Worm (Caenorhabditis elegans): ENCODE measurements around the gene T04F8.8.

DNA sequence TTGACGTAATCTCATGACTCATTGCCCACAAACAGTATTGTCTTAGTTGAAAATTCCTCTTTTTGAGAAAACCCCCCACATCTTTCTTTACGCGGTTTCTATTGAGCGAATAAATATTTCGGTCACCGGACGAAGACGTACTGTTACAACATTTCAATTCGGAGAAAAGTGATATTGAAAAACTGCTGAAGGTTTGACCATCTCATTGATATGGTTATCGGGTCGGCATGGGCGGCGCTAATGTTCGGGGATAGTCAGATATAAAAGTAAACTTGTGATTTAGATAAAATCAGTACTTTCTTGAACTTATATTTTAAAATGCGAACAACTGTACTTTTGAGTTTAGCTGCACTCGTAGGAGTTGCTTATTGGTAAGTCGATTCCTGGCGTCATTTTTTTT is at the start of gene T04F8.8:
- no peak for TF ChIP-seq dao-5 (tag; optimal IDR thresholded peaks at IDR 0.05)
- TF ChIP-seq him-1 (tag; optimal IDR thresholded peaks at IDR 0.05), result no peak
- TF ChIP-seq W03F9.2 (tag; optimal IDR thresholded peaks at IDR 0.05), result no peak
